Worm (Caenorhabditis elegans) whole organism, dauer: ENCODE measurements around the gene F26C11.3.
"Not testable (repeated sequence)": the region's sequence is repeated elsewhere in the genome, so short reads cannot be mapped to it uniquely, and the experiment has no call there.

Experiments used
- unc-62 ChIP-seq: sonication (generic microtip); optimal IDR thresholded peaks from 2 replicates; lab custom pipeline; 2017; ENCODE audit warnings: missing biosample characterization, missing genetic modification reagents, missing genetic modification characterization

F26C11.3 gene

DNA sequence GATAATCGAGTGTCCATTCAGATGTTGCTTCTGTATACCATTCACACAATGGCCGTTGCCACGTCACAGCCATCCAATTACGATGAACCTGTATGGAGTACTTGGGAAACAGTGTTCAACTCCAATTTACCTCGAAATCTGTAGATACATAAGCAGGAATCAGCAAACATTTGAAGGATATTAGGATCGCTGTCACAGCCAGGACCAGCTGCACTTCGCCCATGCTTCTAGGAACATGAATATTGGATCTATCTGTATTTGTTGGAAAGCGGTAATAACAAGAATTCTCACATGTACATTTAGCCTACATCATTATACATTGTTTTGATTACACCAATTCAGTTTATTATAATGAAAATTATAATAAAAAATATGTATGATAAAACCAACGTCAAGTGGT lies 28.7 kb downstream of the F26C11.3 start, which contains the start of gene algn-8:
Gene algn-8, minus strand, starts transcription at position 227 of the 400 bp plus-strand sequence.
- TF ChIP-seq unc-62 (GFP tag; lab: Kevin White, UChicago), result no peak

DNA sequence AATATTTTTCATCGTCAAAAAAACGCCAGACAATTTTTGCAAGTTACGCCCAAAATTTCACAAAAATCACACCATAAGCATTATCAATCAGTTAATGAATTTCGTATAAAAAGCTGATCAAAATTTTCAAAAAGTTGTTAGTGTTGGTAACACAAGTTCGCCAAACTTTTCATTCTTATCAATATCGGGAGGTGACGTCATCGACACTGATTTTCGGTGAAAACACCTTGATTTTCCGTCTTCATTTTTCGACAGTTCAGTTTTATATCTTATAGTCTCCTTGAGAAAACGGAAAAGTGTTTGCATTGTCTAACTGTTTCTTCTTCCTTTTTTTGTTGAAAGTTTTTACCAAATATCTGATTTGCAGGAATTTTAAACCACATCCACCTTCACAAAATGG lies 34.1 kb downstream of the F26C11.3 start, which contains the start of gene C08H9.15:
Gene C08H9.15, plus strand, starts transcription at position 368 of the 400 bp plus-strand sequence.
- no peak for TF ChIP-seq unc-62 (GFP tag; lab: Kevin White, UChicago)

DNA sequence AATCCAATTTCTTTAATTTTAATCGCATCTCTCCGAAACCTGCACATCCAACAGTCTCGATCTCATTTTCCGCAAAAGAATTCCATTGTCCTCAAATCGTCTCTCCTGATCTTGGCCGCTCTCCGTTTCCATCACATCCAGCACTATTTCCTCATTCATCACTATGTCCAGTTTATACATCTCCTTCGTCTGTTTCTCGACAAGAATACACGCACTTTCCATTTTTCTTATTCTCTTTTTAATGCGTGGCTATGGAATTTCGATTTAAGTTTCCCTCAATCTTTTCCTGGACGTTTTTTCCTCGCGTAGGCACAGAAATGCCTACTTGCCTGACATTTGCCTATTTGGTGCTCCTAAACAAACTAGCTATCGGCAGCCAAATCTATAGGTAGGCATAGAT lies 35.1 kb downstream of the F26C11.3 start:
- TF ChIP-seq unc-62 (GFP tag; lab: Kevin White, UChicago), result no peak

DNA sequence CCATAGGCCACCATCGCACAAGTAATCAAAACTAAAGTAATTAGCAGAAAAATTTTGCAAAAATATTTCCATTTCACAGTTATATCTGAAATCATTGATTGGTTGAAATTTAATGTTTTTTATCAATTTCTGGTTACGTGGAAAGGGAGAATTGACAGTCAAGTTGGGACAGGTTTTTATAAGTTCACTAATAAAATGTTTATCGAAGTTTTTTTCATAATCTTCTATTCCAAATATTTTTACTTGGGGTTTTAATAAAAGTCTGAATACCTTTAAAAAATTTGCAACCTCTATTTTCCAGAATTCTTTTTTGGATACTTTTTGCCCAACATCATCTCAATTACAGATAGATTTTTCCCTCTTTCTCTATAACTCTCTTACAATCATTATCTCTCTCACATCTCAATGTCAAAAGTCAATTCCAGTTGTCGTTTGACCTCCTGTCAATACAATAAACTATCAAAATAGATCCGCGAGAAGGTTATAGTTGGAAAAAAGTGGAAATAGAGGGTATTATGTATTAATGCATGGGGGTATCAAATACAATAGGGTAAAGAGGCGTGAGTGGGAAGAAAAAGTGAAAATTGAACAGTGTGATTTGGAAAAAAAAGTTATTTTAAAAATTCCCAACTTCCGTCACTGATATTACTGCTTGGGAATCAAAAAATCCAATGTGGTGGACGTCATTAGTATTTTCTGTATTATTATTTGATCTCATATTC lies 40.2 kb downstream of the F26C11.3 start, which contains the start of the genes chil-2 and ctsa-3.2:
Gene chil-2, minus strand, starts transcription at position 101 of the 722 bp plus-strand sequence.
Gene ctsa-3.2, plus strand, starts transcription at position 672 of the 722 bp plus-strand sequence.
- TF ChIP-seq unc-62 (GFP tag; lab: Kevin White, UChicago), result no peak

DNA sequence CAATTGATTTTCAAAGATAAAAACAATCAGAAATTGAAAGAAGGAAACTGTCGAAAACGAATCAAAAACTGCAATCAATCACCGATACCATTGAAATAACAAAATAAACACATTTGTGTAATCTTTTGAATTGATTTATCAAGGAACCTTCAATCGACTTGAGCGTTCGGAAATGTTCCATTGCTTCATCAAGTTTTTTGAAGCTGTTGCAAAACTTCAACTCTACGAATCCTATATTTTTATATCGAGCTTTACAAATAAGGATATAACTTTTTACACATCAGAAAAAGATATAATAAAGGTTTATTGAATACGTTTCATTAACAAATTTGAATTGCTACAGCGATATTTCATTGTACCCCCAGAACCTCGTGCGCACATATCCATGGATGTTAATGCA lies 41.9 kb downstream of the F26C11.3 start, which contains the start of gene chil-8:
Gene chil-8, minus strand, starts transcription at position 101 of the 400 bp plus-strand sequence.
- no peak for TF ChIP-seq unc-62 (GFP tag; lab: Kevin White, UChicago)

DNA sequence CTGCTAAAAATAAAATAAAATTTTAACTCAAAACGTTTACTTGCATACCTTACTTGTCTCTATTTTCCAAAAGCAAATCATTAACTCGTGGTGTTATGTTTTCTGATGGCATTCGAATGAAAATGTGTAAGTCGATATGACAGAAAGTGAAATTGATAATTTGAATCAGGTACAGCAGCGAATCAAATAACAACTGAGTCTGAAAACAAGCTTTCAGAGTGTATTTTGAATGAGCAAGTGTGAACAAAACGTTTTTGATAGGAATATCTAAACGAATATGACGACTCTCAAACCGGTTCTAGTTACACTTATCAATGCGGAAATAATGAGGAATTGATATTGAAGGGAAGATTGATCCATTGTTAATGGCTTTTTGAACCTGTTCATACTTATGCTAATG lies 43.8 kb downstream of the F26C11.3 start, which contains the start of gene chil-7:
Gene chil-7, minus strand, starts transcription at position 112 of the 400 bp plus-strand sequence.
- TF ChIP-seq unc-62 (GFP tag; lab: Kevin White, UChicago), result no peak

DNA sequence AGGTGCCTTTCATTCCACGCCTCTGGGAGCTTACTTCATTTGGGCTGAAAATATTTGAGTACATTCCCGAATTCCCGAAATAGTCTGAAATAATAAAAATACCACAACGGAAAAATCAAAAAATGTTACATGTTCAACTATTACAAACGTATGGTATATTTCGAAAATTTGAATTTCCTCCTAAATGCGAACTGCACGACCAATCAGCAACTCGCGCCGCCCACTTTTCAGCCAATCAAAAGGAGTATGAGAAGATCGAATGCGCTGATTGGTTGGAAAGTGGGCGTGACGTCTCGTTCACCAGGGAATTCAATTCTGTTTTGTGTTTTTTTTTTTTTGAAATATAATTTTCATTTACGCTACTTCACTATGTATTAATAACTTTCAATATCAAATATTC lies 46.2 kb downstream of the F26C11.3 start, which contains the start of gene old-1:
Gene old-1, minus strand, starts transcription at position 50 of the 400 bp plus-strand sequence.
- TF ChIP-seq unc-62 (GFP tag; lab: Kevin White, UChicago), result no peak

DNA sequence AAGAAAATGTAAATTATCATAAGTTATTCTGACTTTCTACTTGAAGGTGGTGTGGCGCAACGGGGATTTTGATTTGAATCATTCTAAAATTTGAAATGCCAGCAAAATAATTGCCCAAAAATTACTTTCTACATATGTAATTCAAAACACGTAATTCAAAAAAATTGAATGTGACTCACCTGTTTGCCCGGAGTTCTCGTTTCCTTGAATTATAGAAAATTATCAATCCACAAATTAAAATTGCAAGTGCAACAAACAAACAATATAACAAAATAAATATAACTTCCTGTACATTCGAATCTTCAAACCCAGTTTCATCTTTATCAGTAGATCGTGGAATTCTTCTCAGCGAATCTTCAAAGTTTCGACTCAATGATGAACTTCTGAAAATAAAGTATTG lies 46.7 kb downstream of the F26C11.3 start:
- no peak for TF ChIP-seq unc-62 (GFP tag; lab: Kevin White, UChicago)

DNA sequence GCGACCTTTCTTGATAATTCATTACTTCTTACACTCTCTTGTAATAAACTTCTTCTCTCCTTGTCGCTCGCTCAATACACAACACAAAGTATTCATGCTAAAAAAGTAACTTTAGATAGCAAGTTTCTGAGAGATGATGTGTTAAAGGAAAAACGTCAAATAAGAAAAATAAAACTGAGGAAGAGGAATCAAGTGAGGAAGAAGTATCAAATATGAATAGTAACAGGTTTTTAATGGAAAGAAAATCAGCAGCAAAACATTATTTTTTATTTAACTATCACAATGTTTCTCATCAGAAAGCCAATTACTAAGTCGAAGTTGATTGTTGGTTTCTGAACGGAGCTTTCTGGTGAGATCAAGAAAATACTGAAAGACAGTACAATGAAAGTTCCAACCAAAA lies 48.5 kb downstream of the F26C11.3 start, which contains the start of gene chil-1:
Gene chil-1, minus strand, starts transcription at position 101 of the 400 bp plus-strand sequence.
- not testable (repeated sequence) for TF ChIP-seq unc-62 (GFP tag; lab: Kevin White, UChicago)

DNA sequence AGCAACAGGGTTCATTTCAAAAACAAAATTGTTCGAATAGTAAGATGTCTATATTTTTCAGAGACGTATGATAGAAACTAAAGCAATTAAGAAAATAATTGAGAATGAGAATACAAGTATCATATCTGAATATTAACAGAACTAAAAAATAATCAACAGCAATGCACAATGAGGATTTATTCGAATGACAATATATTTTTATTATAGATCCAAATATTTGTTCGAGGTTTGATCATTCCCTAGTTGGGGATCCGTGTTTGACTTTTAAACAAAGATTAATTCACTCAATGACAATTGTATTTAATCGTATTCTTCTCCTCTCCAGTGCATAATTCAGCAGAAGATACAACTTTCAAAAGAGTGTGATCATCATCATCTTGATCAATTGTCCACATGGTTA lies 52.8 kb downstream of the F26C11.3 start, which contains the start of gene C08H9.18:
Gene C08H9.18, minus strand, starts transcription at position 101 of the 400 bp plus-strand sequence.
- TF ChIP-seq unc-62 (GFP tag; lab: Kevin White, UChicago), result no peak

DNA sequence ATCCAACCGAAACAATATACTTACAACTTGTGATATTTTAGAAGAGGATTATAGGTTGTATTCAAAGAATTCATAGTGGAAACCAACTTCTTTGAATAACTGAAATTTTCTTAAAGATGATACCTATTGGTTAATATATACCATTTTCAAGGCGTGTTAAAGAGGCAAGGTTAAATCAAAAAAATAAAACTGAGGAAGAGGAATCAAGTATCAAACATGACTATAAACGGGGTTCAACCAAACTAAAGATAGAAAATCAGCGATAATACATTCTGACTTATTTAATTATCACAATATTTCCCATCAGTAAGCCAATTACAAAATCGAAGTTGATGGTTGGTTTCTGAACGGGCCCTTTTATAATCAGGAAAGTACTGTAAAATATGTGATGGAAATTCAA lies 53.5 kb downstream of the F26C11.3 start, which contains the start of gene chil-3:
Gene chil-3, minus strand, starts transcription at position 101 of the 400 bp plus-strand sequence.
- TF ChIP-seq unc-62 (GFP tag; lab: Kevin White, UChicago), result no peak

DNA sequence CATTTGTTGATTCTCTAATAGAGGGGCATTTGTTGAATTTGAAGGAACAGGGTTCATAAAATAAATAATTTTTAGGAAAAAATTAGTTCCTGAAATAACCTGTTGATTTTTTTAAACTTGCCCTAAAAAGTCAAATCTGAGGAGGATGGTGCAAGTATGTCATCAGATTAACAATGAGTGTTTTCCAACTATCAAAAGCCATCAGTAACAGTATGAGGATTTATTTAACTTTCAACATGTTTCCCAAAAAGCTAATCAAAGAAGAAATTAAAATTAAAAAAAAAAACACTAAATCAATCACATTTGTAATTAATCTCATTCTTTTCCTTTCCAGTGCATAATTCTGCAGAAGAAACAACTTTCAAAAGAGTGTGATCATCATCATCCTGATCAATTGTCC lies 55.3 kb downstream of the F26C11.3 start, which contains the start of gene chil-5:
Gene chil-5, minus strand, starts transcription at position 101 of the 400 bp plus-strand sequence.
- no peak for TF ChIP-seq unc-62 (GFP tag; lab: Kevin White, UChicago)

DNA sequence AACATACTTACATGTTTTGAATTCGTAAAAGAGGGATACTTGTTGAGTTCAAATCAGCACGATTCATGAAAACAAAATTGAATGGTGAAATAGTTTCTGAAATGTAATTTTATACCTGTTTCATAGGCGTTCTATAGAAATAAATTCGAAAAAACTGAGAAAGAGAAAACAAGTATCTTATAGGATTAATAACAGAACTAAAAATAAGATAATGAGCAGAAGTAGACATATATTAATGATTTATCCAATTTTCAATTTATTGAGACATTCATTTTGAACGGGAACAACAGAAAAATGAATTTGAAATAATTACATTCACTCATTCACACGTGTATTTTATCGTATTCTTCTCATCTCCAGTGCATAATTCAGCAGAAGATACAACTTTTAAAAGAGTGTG lies 57.1 kb downstream of the F26C11.3 start, which contains the start of gene chil-6:
Gene chil-6, minus strand, starts transcription at position 101 of the 400 bp plus-strand sequence.
- no peak for TF ChIP-seq unc-62 (GFP tag; lab: Kevin White, UChicago)

DNA sequence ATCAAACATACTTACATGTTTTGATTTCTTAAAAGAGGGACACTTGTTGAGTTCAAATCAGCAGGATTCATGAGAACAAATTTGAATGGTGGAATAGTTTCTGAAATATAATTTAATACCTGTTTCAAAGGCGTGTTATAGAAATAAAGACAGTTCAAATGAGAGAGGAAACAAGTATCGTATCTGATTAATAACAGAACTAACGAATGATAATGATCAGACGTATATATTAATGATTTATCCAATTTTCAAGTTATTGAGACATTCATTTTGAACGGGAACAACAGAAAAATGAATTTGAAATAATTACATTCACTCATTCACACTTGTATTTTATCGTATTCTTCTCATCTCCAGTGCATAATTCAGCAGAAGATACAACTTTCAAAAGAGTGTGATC lies 59.3 kb downstream of the F26C11.3 start, which contains the start of gene chil-4:
Gene chil-4, minus strand, starts transcription at position 101 of the 400 bp plus-strand sequence.
- TF ChIP-seq unc-62 (GFP tag; lab: Kevin White, UChicago), result no peak
